Fruit fly (Drosophila melanogaster) whole organism, embryonic: ENCODE data around the gene CoRest.
A peak's percentile ranks its signal among the peaks of the same experiment; 100 is the strongest.

Experiments
- Atf-2 ChIP-seq: fragments of 200-800 bp; sonication (Bioruptor generic); optimal IDR thresholded peaks from 2 replicates; lab custom pipeline; 2016; ENCODE audit warnings: missing biosample characterization, missing genetic modification characterization
- Atf3 ChIP-seq: fragments of 200-800 bp; sonication (Bioruptor generic); optimal IDR thresholded peaks from 3 replicates; lab custom pipeline; 2016; ENCODE audit warnings: missing biosample characterization, missing genetic modification characterization
- B-H2 ChIP-seq: fragments of 200-800 bp; sonication (Bioruptor generic); optimal IDR thresholded peaks from 2 replicates; lab custom pipeline; 2018; ENCODE audit warnings: missing biosample characterization, mild to moderate bottlenecking, missing genetic modification characterization
- C15 ChIP-seq: fragments of 200-800 bp; sonication (Bioruptor generic); IDR thresholded peaks from 3 replicates; pipeline ENCODE4 v1.3.6; 2022; ENCODE audit warnings: missing biosample characterization, missing genetic modification characterization
- CG10979 ChIP-seq: fragments of 200-800 bp; sonication (Bioruptor generic); optimal IDR thresholded peaks from 2 replicates; lab custom pipeline; 2018; ENCODE audit warnings: missing biosample characterization, mild to moderate bottlenecking, missing genetic modification characterization, moderate library complexity
- CG12744 ChIP-seq: fragments of 200-800 bp; sonication (Bioruptor generic); optimal IDR thresholded peaks from 2 replicates; lab custom pipeline; 2016; ENCODE audit warnings: missing biosample characterization, missing genetic modification characterization
- CG14441 ChIP-seq: fragments of 200-800 bp; sonication (Bioruptor generic); IDR thresholded peaks from 2 replicates; pipeline ENCODE4 v1.3.6; 2022; ENCODE audit warnings: missing biosample characterization, missing genetic modification characterization
- CG15269 ChIP-seq: fragments of 200-800 bp; sonication (Bioruptor generic); optimal IDR thresholded peaks from 2 replicates; lab custom pipeline; 2018; ENCODE audit warnings: missing biosample characterization, mild to moderate bottlenecking, missing genetic modification characterization, moderate library complexity
- CG15696 ChIP-seq: fragments of 200-800 bp; sonication (Bioruptor generic); optimal IDR thresholded peaks from 2 replicates; lab custom pipeline; 2019; ENCODE audit warnings: missing biosample characterization, mild to moderate bottlenecking, missing genetic modification characterization, moderate library complexity
- CG1603 ChIP-seq: fragments of 200-800 bp; sonication (Bioruptor generic); optimal IDR thresholded peaks from 2 replicates; lab custom pipeline; 2019; ENCODE audit warnings: missing biosample characterization, mild to moderate bottlenecking, missing genetic modification characterization, moderate library complexity
- CG17328 ChIP-seq: fragments of 200-800 bp; sonication (Bioruptor generic); IDR thresholded peaks from 2 replicates; pipeline ENCODE4 v1.3.6; 2022; ENCODE audit warnings: missing biosample characterization, missing genetic modification characterization
- CG18011 ChIP-seq: fragments of 200-800 bp; sonication (Bioruptor generic); optimal IDR thresholded peaks from 2 replicates; lab custom pipeline; 2017; ENCODE audit warnings: missing biosample characterization, missing genetic modification characterization, mild to moderate bottlenecking, moderate library complexity, missing genotype
- CG18599 ChIP-seq: fragments of 200-800 bp; sonication (Bioruptor generic); optimal IDR thresholded peaks from 3 replicates; lab custom pipeline; 2017; ENCODE audit warnings: missing biosample characterization, missing genetic modification characterization, mild to moderate bottlenecking, moderate library complexity, missing genetic modification reagents
- CG2116 ChIP-seq: fragments of 200-800 bp; sonication (Bioruptor generic); optimal IDR thresholded peaks from 3 replicates; lab custom pipeline; 2018; ENCODE audit warnings: missing biosample characterization, mild to moderate bottlenecking, missing genetic modification characterization
- CG3163 ChIP-seq: fragments of 200-800 bp; sonication (Bioruptor generic); optimal IDR thresholded peaks from 3 replicates; lab custom pipeline; 2016; ENCODE audit warnings: missing biosample characterization, missing genetic modification characterization
- CG3838 ChIP-seq: fragments of 200-800 bp; sonication (Bioruptor generic); optimal IDR thresholded peaks from 3 replicates; lab custom pipeline; 2016; ENCODE audit warnings: missing biosample characterization, missing genetic modification characterization
- CG4404 ChIP-seq: fragments of 200-800 bp; sonication (Bioruptor generic); IDR thresholded peaks from 2 replicates; pipeline ENCODE4 v1.3.6; 2022; ENCODE audit warnings: missing biosample characterization, missing genetic modification characterization
- CG7271 ChIP-seq: fragments of 200-800 bp; sonication (Bioruptor generic); optimal IDR thresholded peaks from 2 replicates; lab custom pipeline; 2018; ENCODE audit warnings: missing biosample characterization, mild to moderate bottlenecking, missing genetic modification characterization, moderate library complexity
- CG7357 ChIP-seq: fragments of 200-800 bp; sonication (Bioruptor generic); IDR thresholded peaks from 3 replicates; pipeline ENCODE4 v1.3.6; 2022; ENCODE audit warnings: missing biosample characterization, missing genetic modification characterization
- CG7839 ChIP-seq: fragments of 200-800 bp; sonication (Bioruptor generic); optimal IDR thresholded peaks from 3 replicates; lab custom pipeline; 2018; ENCODE audit warnings: missing biosample characterization, mild to moderate bottlenecking, missing genetic modification characterization, moderate library complexity
- CG9609 ChIP-seq: fragments of 200-800 bp; sonication (Bioruptor generic); optimal IDR thresholded peaks from 3 replicates; lab custom pipeline; 2016; ENCODE audit warnings: missing biosample characterization, missing genetic modification characterization
- CkIIα-i1 ChIP-seq: fragments of 200-800 bp; sonication (Bioruptor generic); IDR thresholded peaks from 2 replicates; pipeline ENCODE4 v1.3.6; 2022; ENCODE audit warnings: missing biosample characterization, missing genetic modification characterization
- Kr ChIP-seq: fragments of 200-800 bp; sonication (Bioruptor generic); optimal IDR thresholded peaks from 2 replicates; lab custom pipeline; 2017; ENCODE audit warnings: missing biosample characterization, mild to moderate bottlenecking, missing genetic modification characterization
- Med ChIP-seq: fragments of 200-800 bp; sonication (Bioruptor generic); peaks from one replicate; lab custom pipeline; 2016; ENCODE audit warnings: missing biosample characterization, missing genetic modification characterization, mild to moderate bottlenecking, inconsistent platforms, moderate library complexity
- NC2α ChIP-seq: fragments of 200-800 bp; sonication (Bioruptor generic); optimal IDR thresholded peaks from 2 replicates; lab custom pipeline; 2016; ENCODE audit warnings: missing biosample characterization, missing genetic modification characterization
- Nf-YB ChIP-seq: fragments of 200-800 bp; sonication (Bioruptor generic); optimal IDR thresholded peaks from 3 replicates; lab custom pipeline; 2019; ENCODE audit warnings: missing biosample characterization, mild to moderate bottlenecking, missing genetic modification characterization, moderate library complexity
- Oaz ChIP-seq: fragments of 200-800 bp; sonication (Bioruptor generic); IDR thresholded peaks from 2 replicates; pipeline ENCODE4 v1.3.6; 2022; ENCODE audit warnings: missing biosample characterization, missing genetic modification characterization
- Side ChIP-seq: fragments of 200-800 bp; sonication (Bioruptor generic); optimal IDR thresholded peaks from 2 replicates; lab custom pipeline; 2016; ENCODE audit warnings: missing biosample characterization, missing genetic modification characterization
- Sry-δ ChIP-seq: fragments of 200-800 bp; sonication (Bioruptor generic); optimal IDR thresholded peaks from 2 replicates; lab custom pipeline; 2016; ENCODE audit warnings: missing biosample characterization, missing genetic modification characterization
- Tbp ChIP-seq: fragments of >200 bp; optimal IDR thresholded peaks from 2 replicates; lab custom pipeline; 2018; ENCODE audit warnings: missing biosample characterization, missing genetic modification characterization
- aop ChIP-seq: fragments of 200-800 bp; sonication (Bioruptor generic); IDR thresholded peaks from 2 replicates; pipeline ENCODE4 v1.3.6; 2022; ENCODE audit warnings: missing biosample characterization, missing genetic modification characterization
- bigmax ChIP-seq: fragments of 200-800 bp; sonication (Bioruptor generic); optimal IDR thresholded peaks from 2 replicates; lab custom pipeline; 2018; ENCODE audit warnings: missing biosample characterization, mild to moderate bottlenecking, missing genetic modification characterization
- br ChIP-seq: fragments of >200 bp; optimal IDR thresholded peaks from 2 replicates; lab custom pipeline; 2017
- cg ChIP-seq: fragments of 200-800 bp; sonication (Bioruptor generic); optimal IDR thresholded peaks from 3 replicates; lab custom pipeline; 2019; ENCODE audit warnings: missing biosample characterization, mild to moderate bottlenecking, missing genetic modification characterization, moderate library complexity
- chm ChIP-seq: fragments of 200-800 bp; sonication (Bioruptor generic); IDR thresholded peaks from 2 replicates; pipeline ENCODE4 v1.3.6; 2022; ENCODE audit warnings: missing biosample characterization, missing genetic modification characterization
- dan ChIP-seq: fragments of 200-800 bp; sonication (Bioruptor generic); IDR thresholded peaks from 2 replicates; pipeline ENCODE4 v1.3.6; 2022; ENCODE audit warnings: missing biosample characterization, missing genetic modification characterization
- danr ChIP-seq: fragments of 200-800 bp; sonication (Bioruptor generic); IDR thresholded peaks from 2 replicates; pipeline ENCODE4 v1.3.6; 2022; ENCODE audit warnings: missing biosample characterization, missing genetic modification characterization
- gcm ChIP-seq: fragments of 200-800 bp; sonication (Bioruptor generic); optimal IDR thresholded peaks from 2 replicates; lab custom pipeline; 2019; ENCODE audit warnings: missing biosample characterization, mild to moderate bottlenecking, missing genetic modification characterization, moderate library complexity
- gem ChIP-seq: fragments of 200-800 bp; sonication (Bioruptor generic); optimal IDR thresholded peaks from 2 replicates; lab custom pipeline; 2019; ENCODE audit warnings: missing biosample characterization, mild to moderate bottlenecking, missing genetic modification characterization, moderate library complexity
- ham ChIP-seq: fragments of 200-800 bp; sonication (Bioruptor generic); IDR thresholded peaks from 2 replicates; pipeline ENCODE4 v1.3.6; 2022; ENCODE audit warnings: missing biosample characterization, missing genetic modification characterization
- hbn ChIP-seq: fragments of 200-800 bp; sonication (Bioruptor generic); IDR thresholded peaks from 2 replicates; pipeline ENCODE4 v1.3.6; 2022; ENCODE audit warnings: missing biosample characterization, missing genetic modification characterization; ENCODE audit not compliant: partially characterized antibody
- hkb ChIP-seq, 2 experiments: fragments of 200-800 bp in 1 of 2; fragments of >200 bp in 1 of 2; sonication (Bioruptor generic) in 1 of 2; IDR thresholded peaks in 1 of 2; optimal IDR thresholded peaks in 1 of 2; 2 replicates each; pipeline versions ENCODE4 v1.3.6 to Lab custom; 2017 to 2022; ENCODE audit warnings: missing biosample characterization in 1 of 2, missing genetic modification characterization in 1 of 2
- ind ChIP-seq: fragments of 200-800 bp; sonication (Bioruptor generic); optimal IDR thresholded peaks from 3 replicates; lab custom pipeline; 2016; ENCODE audit warnings: missing biosample characterization, missing genetic modification characterization
- insv ChIP-seq, 2 experiments: fragments of 200-800 bp; sonication (Bioruptor generic); optimal IDR thresholded peaks; 3 replicates each; lab custom pipeline; 2016 to 2018; ENCODE audit warnings: missing biosample characterization in 2 of 2, missing genetic modification characterization in 2 of 2
- kah ChIP-seq: fragments of 200-800 bp; sonication (Bioruptor generic); optimal IDR thresholded peaks from 2 replicates; lab custom pipeline; 2018; ENCODE audit warnings: missing biosample characterization, mild to moderate bottlenecking, missing genetic modification characterization
- lab ChIP-seq: fragments of 200-800 bp; sonication (Bioruptor generic); optimal IDR thresholded peaks from 3 replicates; lab custom pipeline; 2017; ENCODE audit warnings: missing biosample characterization, missing genetic modification characterization, mild to moderate bottlenecking, moderate library complexity, missing genetic modification reagents
- lola ChIP-seq, 3 experiments: fragments of >200 bp in 2 of 3; fragments of 200-800 bp in 1 of 3; sonication (Bioruptor generic) in 1 of 3; optimal IDR thresholded peaks; 2 replicates each; lab custom pipeline; 2017 to 2019; ENCODE audit warnings: missing biosample characterization in 3 of 3, missing genetic modification characterization in 3 of 3, mild to moderate bottlenecking in 1 of 3, moderate library complexity in 1 of 3
- odd ChIP-seq: fragments of 200-800 bp; sonication (Bioruptor generic); optimal IDR thresholded peaks from 2 replicates; lab custom pipeline; 2017; ENCODE audit warnings: missing biosample characterization, mild to moderate bottlenecking, missing genetic modification characterization
- phol ChIP-seq: fragments of 200-800 bp; sonication (Bioruptor generic); optimal IDR thresholded peaks from 3 replicates; lab custom pipeline; 2018; ENCODE audit warnings: missing biosample characterization, mild to moderate bottlenecking, missing genetic modification characterization, moderate library complexity
- ro ChIP-seq: fragments of 200-800 bp; sonication (Bioruptor generic); IDR thresholded peaks from 2 replicates; pipeline ENCODE4 v1.3.6; 2022; ENCODE audit warnings: missing biosample characterization, missing genetic modification characterization
- schlank ChIP-seq: fragments of 200-800 bp; sonication (Bioruptor generic); optimal IDR thresholded peaks from 2 replicates; lab custom pipeline; 2018; ENCODE audit warnings: missing biosample characterization, mild to moderate bottlenecking, missing genetic modification characterization
- ttk ChIP-seq: fragments of 200-800 bp; sonication (Bioruptor generic); IDR thresholded peaks from 2 replicates; pipeline ENCODE4 v2.1.2; 2022; ENCODE audit warnings: missing biosample characterization, missing genetic modification characterization

Gene CoRest

DNA sequence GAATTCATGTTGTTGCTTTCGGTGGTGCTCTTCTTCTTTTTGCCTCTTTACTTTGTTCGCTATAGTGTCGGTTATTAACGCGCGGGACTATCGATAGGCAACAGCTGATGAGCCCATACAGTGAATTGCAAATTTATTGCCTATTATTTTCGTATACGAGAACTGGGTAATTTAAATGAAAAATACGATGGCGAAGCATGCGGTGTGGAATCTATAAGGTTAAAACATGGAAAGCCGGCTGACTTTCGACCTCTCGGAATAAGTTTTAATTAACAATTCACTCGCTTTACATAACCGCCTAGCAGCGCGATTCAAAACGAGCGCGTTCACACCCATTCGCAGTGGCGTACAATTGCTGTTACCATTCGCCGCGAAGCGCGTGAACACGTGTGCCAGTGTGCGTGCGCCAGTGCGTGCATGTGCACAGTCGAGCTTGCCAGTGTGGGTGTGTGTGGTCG, 41.8 kb upstream of the CoRest start, which contains the start of the genes Naa15-16 and mRpS14 (continued):
- no peak for TF ChIP-seq aop (GFP tag; lab: Robert Waterston, UW)
- TF ChIP-seq Side (GFP tag; lab: Kevin White, UChicago), result no peak
- TF ChIP-seq CG9609, result no peak
- TF ChIP-seq Atf3 (GFP tag; lab: Kevin White, UChicago), result no peak
- no peak for TF ChIP-seq ham (GFP tag; lab: Robert Waterston, UW)
- TF ChIP-seq ro (GFP tag; lab: Robert Waterston, UW), result no peak
- TF ChIP-seq CG1603 (tag; lab: Kevin White, UChicago), result no peak
- peak; percentile 92 for TF ChIP-seq cg (GFP tag; lab: Kevin White, UChicago)
- no peak for TF ChIP-seq Kr (GFP tag; lab: Kevin White, UChicago)
- no peak for TF ChIP-seq CkIIα-i1
- TF ChIP-seq Nf-YB (GFP tag; lab: Kevin White, UChicago), result no peak
- TF ChIP-seq lab (GFP tag; lab: Kevin White, UChicago), result no peak
- TF ChIP-seq CG15696, result no peak
- no peak for TF ChIP-seq CG7271 (tag; lab: Kevin White, UChicago)
- TF ChIP-seq dan (GFP tag; lab: Robert Waterston, UW), result no peak
- no peak for TF ChIP-seq phol
- TF ChIP-seq CG4404 (GFP tag; lab: Robert Waterston, UW), result no peak
- no peak for TF ChIP-seq ind
- no peak for TF ChIP-seq hkb (optimal IDR thresholded peaks at IDR 0.05; lab: Kevin White, UChicago)
- no peak for TF ChIP-seq hkb (GFP tag; IDR thresholded peaks at IDR 0.05; lab: Robert Waterston, UW)
- no peak for TF ChIP-seq gcm (GFP tag; lab: Kevin White, UChicago)
- no peak for TF ChIP-seq chm (GFP tag; lab: Robert Waterston, UW)
- TF ChIP-seq Atf-2 (GFP tag; lab: Kevin White, UChicago), result no peak
- peak; percentile 68 for TF ChIP-seq Sry-δ (GFP tag; lab: Kevin White, UChicago)
- no peak for TF ChIP-seq CG3163
- TF ChIP-seq Oaz, result no peak
- no peak for TF ChIP-seq CG14441 (GFP tag; lab: Robert Waterston, UW)
- no peak for TF ChIP-seq CG10979 (tag; lab: Kevin White, UChicago)
- no peak for TF ChIP-seq odd (GFP tag; lab: Kevin White, UChicago)
- peak; percentile 79 for TF ChIP-seq CG7357 (GFP tag; lab: Robert Waterston, UW)
- TF ChIP-seq CG3838, result no peak
- TF ChIP-seq B-H2 (GFP tag; lab: Kevin White, UChicago), result no peak
- TF ChIP-seq kah (GFP tag; lab: Kevin White, UChicago), result no peak
- peak; percentile 43 for TF ChIP-seq CG2116 (GFP tag; lab: Kevin White, UChicago)
- no peak for TF ChIP-seq C15 (GFP tag; lab: Robert Waterston, UW)
- peak; percentile 29; the same call in 1 of the 2 replicates for TF ChIP-seq hbn (GFP tag; lab: Robert Waterston, UW)
- TF ChIP-seq CG18011 (GFP tag; lab: Kevin White, UChicago), result no peak
- no peak for TF ChIP-seq gem (tag; lab: Kevin White, UChicago)
- no peak for TF ChIP-seq CG17328 (GFP tag; lab: Robert Waterston, UW)
- TF ChIP-seq insv (GFP tag; optimal IDR thresholded peaks at IDR 0.05; lab: Kevin White, UChicago), result no peak
- peak; percentile 41 for TF ChIP-seq Med
- no peak for TF ChIP-seq danr (GFP tag; lab: Robert Waterston, UW)
- TF ChIP-seq CG15269 (tag; lab: Kevin White, UChicago), result no peak
- TF ChIP-seq CG18599, result no peak
- TF ChIP-seq lola (GFP tag; optimal IDR thresholded peaks at IDR 0.05; lab: Kevin White, UChicago), result no peak
- no peak for TF ChIP-seq ttk (GFP tag; lab: Robert Waterston, UW)
- peak; percentile 9 for TF ChIP-seq Tbp (GFP tag; lab: Kevin White, UChicago)
- TF ChIP-seq br (lab: Kevin White, UChicago), result no peak
- TF ChIP-seq bigmax (GFP tag; lab: Kevin White, UChicago), result no peak
- TF ChIP-seq CG7839 (tag; lab: Kevin White, UChicago), result no peak
- no peak for TF ChIP-seq NC2α (GFP tag; lab: Kevin White, UChicago)
- no peak for TF ChIP-seq CG12744 (GFP tag; lab: Kevin White, UChicago)
- no peak for TF ChIP-seq schlank (tag; lab: Kevin White, UChicago)
